Worm (Caenorhabditis elegans): ENCODE results near the gene slc-17.8.

- TF ChIP-seq gei-17 (GFP tag; optimal IDR thresholded peaks at IDR 0.05) (no peak), ztf-22 (GFP tag; optimal IDR thresholded peaks at IDR 0.05) (no peak), lir-1 (GFP tag; conservative IDR thresholded peaks at IDR 0.05) (no peak), sptf-2 (GFP tag; optimal IDR thresholded peaks at IDR 0.05) (peak; percentile 74), tlf-1 (GFP tag; optimal IDR thresholded peaks at IDR 0.05) (no peak)
Measured at ce11 chrV:8495106-8495505, 50.3 kb downstream of the slc-17.8 start.
